Worm (Caenorhabditis elegans) whole organism, L2 larva: ENCODE data around the gene fbxa-64.

Source experiments
- C34F6.9 ChIP-seq: fragments of 150-350 bp; optimal IDR thresholded peaks from 2 replicates; lab custom pipeline; 2014; ENCODE audit warnings: missing biosample characterization, missing genetic modification characterization
- F13H6.1 ChIP-seq: sonication (generic microtip); optimal IDR thresholded peaks from 2 replicates; lab custom pipeline; 2016; ENCODE audit warnings: missing genetic modification characterization, missing compliant biosample characterization
- R02D3.7 ChIP-seq: fragments of 150-350 bp; optimal IDR thresholded peaks from 2 replicates; lab custom pipeline; 2014; ENCODE audit warnings: missing biosample characterization, missing genetic modification characterization
- Y55F3AM.14 ChIP-seq: fragments of 200-800 bp; sonication (Bioruptor generic); optimal IDR thresholded peaks from 2 replicates; lab custom pipeline; 2018; ENCODE audit warnings: mild to moderate bottlenecking, missing genetic modification characterization, missing compliant biosample characterization
- ZK546.5 ChIP-seq: sonication (generic microtip); optimal IDR thresholded peaks from 2 replicates; lab custom pipeline; 2017; ENCODE audit warnings: missing biosample characterization, missing genetic modification characterization
- alr-1 ChIP-seq: fragments of 150-350 bp; optimal IDR thresholded peaks from 2 replicates; lab custom pipeline; 2014; ENCODE audit warnings: missing biosample characterization, missing genetic modification characterization
- ama-1 ChIP-seq: fragments of 150-350 bp; optimal IDR thresholded peaks from 2 replicates; lab custom pipeline; 2018; ENCODE audit warnings: inconsistent platforms
- blmp-1 ChIP-seq: sonication (generic microtip); optimal IDR thresholded peaks from 2 replicates; lab custom pipeline; 2017; ENCODE audit warnings: missing genetic modification characterization, mild to moderate bottlenecking, missing compliant biosample characterization, antibody characterized with exemption, moderate library complexity; ENCODE audit not compliant: insufficient read depth
- ceh-16 ChIP-seq: fragments of 150-350 bp; optimal IDR thresholded peaks from 2 replicates; lab custom pipeline; 2014; ENCODE audit warnings: missing biosample characterization, missing genetic modification characterization
- ceh-82 ChIP-seq: fragments of 150-350 bp; optimal IDR thresholded peaks from 2 replicates; lab custom pipeline; 2014; ENCODE audit warnings: missing biosample characterization, missing genetic modification characterization
- crh-2 ChIP-seq: sonication (generic microtip); optimal IDR thresholded peaks from 2 replicates; lab custom pipeline; 2017; ENCODE audit warnings: missing biosample characterization, missing genetic modification characterization
- dmd-4 ChIP-seq: sonication (generic microtip); optimal IDR thresholded peaks from 2 replicates; lab custom pipeline; 2017; ENCODE audit warnings: missing biosample characterization, missing genetic modification characterization
- egl-27 ChIP-seq: sonication (generic microtip); optimal IDR thresholded peaks from 3 replicates; lab custom pipeline; 2017; ENCODE audit warnings: missing biosample characterization, missing genetic modification reagents, missing genetic modification characterization
- elt-1 ChIP-seq: fragments of 150-350 bp; optimal IDR thresholded peaks from 2 replicates; lab custom pipeline; 2014; ENCODE audit warnings: missing biosample characterization, missing genetic modification characterization
- gmeb-1 ChIP-seq: fragments of 150-350 bp; optimal IDR thresholded peaks from 2 replicates; lab custom pipeline; 2014; ENCODE audit warnings: missing biosample characterization, missing genetic modification characterization
- lin-11 ChIP-seq: fragments of 150-350 bp; sonication (generic microtip); optimal IDR thresholded peaks from 2 replicates; lab custom pipeline; 2014; ENCODE audit warnings: missing biosample characterization, missing genetic modification characterization, inconsistent platforms, mixed read lengths
- lin-13 ChIP-seq: fragments of 150-350 bp; optimal IDR thresholded peaks from 2 replicates; lab custom pipeline; 2014; ENCODE audit warnings: missing biosample characterization, missing genetic modification reagents, missing genetic modification characterization
- lsy-2 ChIP-seq, 2 experiments: fragments of 150-350 bp in 1 of 2; sonication (generic microtip) in 1 of 2; optimal IDR thresholded peaks; 2 replicates each; lab custom pipeline; 2014 to 2017; ENCODE audit warnings: missing biosample characterization in 2 of 2, missing genetic modification characterization in 2 of 2
- mbf-1 ChIP-seq: sonication (generic microtip); optimal IDR thresholded peaks from 2 replicates; lab custom pipeline; 2017; ENCODE audit warnings: missing biosample characterization, missing genetic modification characterization
- nhr-10 ChIP-seq: sonication (generic microtip); optimal IDR thresholded peaks from 2 replicates; lab custom pipeline; 2017; ENCODE audit warnings: missing biosample characterization, missing genetic modification characterization
- nhr-12 ChIP-seq: fragments of 150-350 bp; optimal IDR thresholded peaks from 2 replicates; lab custom pipeline; 2014; ENCODE audit warnings: missing biosample characterization, missing genetic modification characterization
- nhr-129 ChIP-seq: fragments of 150-350 bp; optimal IDR thresholded peaks from 2 replicates; lab custom pipeline; 2014; ENCODE audit warnings: missing biosample characterization, missing genetic modification characterization
- nhr-23 ChIP-seq: fragments of 150-350 bp; optimal IDR thresholded peaks from 2 replicates; lab custom pipeline; 2014; ENCODE audit warnings: missing biosample characterization, missing genetic modification reagents, missing genetic modification characterization
- nhr-25 ChIP-seq: fragments of 150-350 bp; sonication (generic microtip); optimal IDR thresholded peaks from 3 replicates; lab custom pipeline; 2014; ENCODE audit warnings: missing biosample characterization, missing genetic modification characterization
- nhr-6 ChIP-seq: fragments of 150-350 bp; optimal IDR thresholded peaks from 2 replicates; lab custom pipeline; 2014; ENCODE audit warnings: missing biosample characterization, missing genetic modification characterization
- nhr-77 ChIP-seq: fragments of 150-350 bp; optimal IDR thresholded peaks from 2 replicates; lab custom pipeline; 2014; ENCODE audit warnings: missing biosample characterization, missing genetic modification characterization
- sem-4 ChIP-seq: fragments of 150-350 bp; optimal IDR thresholded peaks from 2 replicates; lab custom pipeline; 2014; ENCODE audit warnings: missing biosample characterization, missing genetic modification reagents, missing genetic modification characterization
- sma-9 ChIP-seq, 2 experiments: fragments of 150-350 bp in 1 of 2; sonication (generic microtip) in 1 of 2; optimal IDR thresholded peaks; 2 replicates each; lab custom pipeline; 2014 to 2016; ENCODE audit warnings: missing genetic modification characterization in 2 of 2, mild to moderate bottlenecking in 1 of 2, missing biosample characterization in 1 of 2, missing compliant biosample characterization in 1 of 2, missing genetic modification reagents in 1 of 2, moderate library complexity in 1 of 2
- zag-1 ChIP-seq: fragments of 150-350 bp; optimal IDR thresholded peaks from 2 replicates; lab custom pipeline; 2014; ENCODE audit warnings: missing biosample characterization, missing genetic modification characterization
- ztf-1 ChIP-seq: fragments of 200-800 bp; sonication (Bioruptor generic); conservative IDR thresholded peaks from 2 replicates; pipeline ENCODE4 v1.3.6; 2022; ENCODE audit warnings: missing genetic modification characterization, missing compliant biosample characterization

The fbxa-64 gene

DNA sequence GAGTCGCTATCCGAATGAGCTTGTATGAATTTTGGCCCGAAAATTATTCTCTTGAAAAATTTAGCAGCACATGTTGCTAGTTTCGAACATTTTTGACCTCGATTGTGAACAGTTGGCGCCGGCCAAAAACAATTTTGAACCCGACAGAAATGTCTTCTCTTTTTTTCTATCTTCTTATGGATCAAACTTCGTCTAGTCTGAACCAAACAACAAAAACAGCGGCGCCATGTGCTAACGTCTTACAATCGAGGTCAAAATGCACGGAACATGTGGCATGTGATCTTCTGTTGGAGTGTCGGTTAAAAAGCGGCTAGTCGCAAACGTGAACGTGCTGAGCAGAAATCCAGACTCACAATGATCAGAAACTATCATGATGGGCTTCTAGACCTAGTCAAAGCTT, 1.8 kb downstream of the fbxa-64 start:
- TF ChIP-seq nhr-129 (no peak), lin-11 (tag; lab: Kevin White, UChicago) (no peak), F13H6.1 (tag; lab: Kevin White, UChicago) (peak; percentile 80), sem-4 (tag; lab: Kevin White, UChicago) (peak; percentile 4), lin-13 (GFP tag; lab: Kevin White, UChicago) (no peak), sma-9 (GFP tag; optimal IDR thresholded peaks at IDR 0.05; lab: Kevin White, UChicago) (peak; percentile 92), sma-9 (tag; optimal IDR thresholded peaks at IDR 0.05; lab: Kevin White, UChicago) (no peak)

DNA sequence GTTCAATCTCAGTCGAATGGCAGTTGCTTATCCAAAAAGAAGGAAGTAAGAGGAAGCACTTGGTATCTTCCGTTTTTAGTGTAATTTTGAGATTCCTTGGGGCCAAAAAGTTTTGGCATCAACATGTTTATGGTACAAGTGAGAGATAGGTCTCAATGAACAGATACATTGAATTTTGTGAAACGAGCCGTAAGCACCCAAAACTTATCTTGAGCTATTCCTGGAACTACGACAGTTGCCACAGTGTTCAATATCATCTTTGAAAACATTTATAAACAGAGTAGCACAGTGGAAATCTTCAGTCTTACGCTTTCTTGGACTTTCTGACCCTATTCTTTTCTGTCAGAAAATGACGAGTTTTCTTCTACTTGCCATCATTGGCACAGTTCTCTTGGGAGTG, 2.9 kb downstream of the fbxa-64 start, which contains the start of gene T28A11.3:
T28A11.3 (plus strand) TSS at position 301 of the 400 bp plus-strand sequence.
- no peak for TF ChIP-seq nhr-6
- TF ChIP-seq C34F6.9 (tag; lab: Kevin White, UChicago), result no peak
- TF ChIP-seq ama-1 (lab: Kevin White, UChicago), result no peak
- no peak for TF ChIP-seq gmeb-1 (tag; lab: Kevin White, UChicago)
- TF ChIP-seq dmd-4, result no peak
- no peak for TF ChIP-seq ZK546.5 (tag; lab: Kevin White, UChicago)
- no peak for TF ChIP-seq lsy-2 (tag; optimal IDR thresholded peaks at IDR 0.05; lab: Kevin White, UChicago)
- no peak for TF ChIP-seq sma-9 (GFP tag; optimal IDR thresholded peaks at IDR 0.05; lab: Kevin White, UChicago)
- TF ChIP-seq sma-9 (tag; optimal IDR thresholded peaks at IDR 0.05; lab: Kevin White, UChicago), result no peak
- TF ChIP-seq R02D3.7, result no peak
- TF ChIP-seq, all 48 proteins: peak for 0

DNA sequence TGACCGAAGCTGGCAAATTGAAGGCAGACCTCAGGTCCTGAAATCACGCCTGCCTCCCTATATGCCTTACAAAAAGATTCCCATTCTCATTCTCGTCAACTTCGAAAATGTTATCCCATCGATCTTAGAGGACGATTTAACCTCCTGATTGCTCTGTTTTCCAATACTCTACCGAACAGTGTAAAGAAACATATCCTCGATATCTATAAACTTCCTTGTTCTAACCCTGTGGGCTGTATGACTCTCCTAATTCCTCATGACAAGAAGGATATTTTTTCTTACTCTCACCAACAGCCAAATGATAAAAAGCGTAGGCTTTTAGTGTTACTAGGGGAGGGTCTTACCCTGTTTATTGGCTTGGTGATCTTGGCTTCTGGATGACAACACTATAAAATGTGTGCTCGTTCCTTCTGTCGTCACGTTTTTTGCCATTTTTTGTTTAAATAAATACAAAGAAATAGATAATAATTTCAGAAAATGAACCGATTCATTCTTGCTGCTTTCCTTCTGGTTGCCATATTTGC, 4.3 kb downstream of the fbxa-64 start, which contains the start of gene T28A11.4:
T28A11.4 (plus strand) TSS at position 474 of the 524 bp plus-strand sequence.
- TF ChIP-seq R02D3.7, result no peak
- TF ChIP-seq nhr-6, result no peak
- TF ChIP-seq ceh-16 (tag; lab: Kevin White, UChicago), result no peak
- TF ChIP-seq zag-1 (tag; lab: Kevin White, UChicago), result no peak
- no peak for TF ChIP-seq lin-11 (tag; lab: Kevin White, UChicago)
- TF ChIP-seq ztf-1 (GFP tag; lab: Robert Waterston, UW), result no peak

DNA sequence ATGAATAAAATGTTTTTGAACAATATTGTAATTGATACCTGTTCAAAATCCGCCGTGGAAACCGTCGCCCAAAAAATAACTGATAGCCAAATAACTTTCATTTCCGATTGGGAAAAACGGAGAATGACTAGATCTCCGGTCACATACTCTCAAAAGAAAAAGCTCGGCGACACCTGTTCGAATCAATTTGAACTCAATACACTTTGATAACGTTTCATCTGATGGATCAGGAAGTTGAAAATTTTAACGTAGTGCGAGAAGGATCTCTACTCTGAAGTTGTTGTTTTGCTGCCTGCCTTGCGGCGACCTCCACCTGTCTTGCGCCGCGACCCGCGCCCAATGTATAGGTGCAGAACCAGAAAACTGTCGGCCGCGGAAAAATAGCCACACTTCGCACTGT, 4.8 kb downstream of the fbxa-64 start, which contains the start of gene T28A11.20:
T28A11.20 (minus strand) TSS at position 101 of the 400 bp plus-strand sequence.
- TF ChIP-seq nhr-129 (no peak), nhr-12 (tag; lab: Kevin White, UChicago) (no peak)

DNA sequence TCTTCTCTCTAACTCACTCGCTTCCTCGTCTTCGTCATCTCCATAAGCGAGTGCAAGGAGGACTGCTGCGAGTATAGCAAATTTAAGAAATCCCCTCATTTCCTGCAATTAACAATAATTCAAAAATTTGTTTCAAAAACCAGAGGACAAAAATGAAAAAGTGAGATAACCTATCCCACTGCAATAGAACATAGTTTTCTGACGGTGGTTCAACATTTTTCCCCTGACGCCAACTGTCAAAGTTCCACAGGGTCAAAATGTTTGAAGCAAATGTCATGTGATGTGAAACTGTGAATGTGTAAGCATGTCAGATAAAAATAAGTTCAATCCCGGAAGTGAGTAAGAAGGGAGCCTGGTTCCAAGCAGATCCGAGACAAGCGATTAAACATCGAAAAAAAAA, 8.5 kb downstream of the fbxa-64 start, which contains the start of gene T28A11.19:
T28A11.19 (minus strand) TSS at position 108 of the 400 bp plus-strand sequence.
- TF ChIP-seq sma-9 (GFP tag; optimal IDR thresholded peaks at IDR 0.05; lab: Kevin White, UChicago) (peak; percentile 33), sma-9 (tag; optimal IDR thresholded peaks at IDR 0.05; lab: Kevin White, UChicago) (no peak), nhr-77 (tag; lab: Kevin White, UChicago) (no peak)

DNA sequence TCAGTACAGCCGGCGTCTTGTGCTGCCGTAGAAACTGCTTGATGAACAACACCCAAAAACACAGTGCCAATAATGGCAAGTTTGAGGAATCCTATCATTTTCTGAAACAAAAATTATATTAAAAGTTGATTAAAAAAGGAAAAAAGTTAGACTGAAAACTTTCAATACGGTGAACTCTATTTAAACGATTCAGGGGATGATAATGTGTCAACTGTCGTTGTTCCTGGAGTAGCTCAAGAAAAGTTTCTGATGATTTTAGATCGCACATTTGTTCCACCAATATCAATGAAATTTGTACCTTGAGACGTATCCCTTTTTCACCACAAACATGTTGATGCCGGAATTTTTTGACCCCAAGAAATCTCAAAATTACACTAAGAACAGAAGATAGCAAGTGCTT, 10.0 kb downstream of the fbxa-64 start, which contains the start of gene T28A11.18:
T28A11.18 (minus strand) TSS at position 101 of the 400 bp plus-strand sequence.
- TF ChIP-seq mbf-1 (tag; lab: Kevin White, UChicago), result no peak
- no peak for TF ChIP-seq lin-11 (tag; lab: Kevin White, UChicago)
- no peak for TF ChIP-seq nhr-12 (tag; lab: Kevin White, UChicago)
- no peak for TF ChIP-seq ceh-82
- TF ChIP-seq elt-1, result no peak
- TF ChIP-seq nhr-77 (tag; lab: Kevin White, UChicago), result no peak

DNA sequence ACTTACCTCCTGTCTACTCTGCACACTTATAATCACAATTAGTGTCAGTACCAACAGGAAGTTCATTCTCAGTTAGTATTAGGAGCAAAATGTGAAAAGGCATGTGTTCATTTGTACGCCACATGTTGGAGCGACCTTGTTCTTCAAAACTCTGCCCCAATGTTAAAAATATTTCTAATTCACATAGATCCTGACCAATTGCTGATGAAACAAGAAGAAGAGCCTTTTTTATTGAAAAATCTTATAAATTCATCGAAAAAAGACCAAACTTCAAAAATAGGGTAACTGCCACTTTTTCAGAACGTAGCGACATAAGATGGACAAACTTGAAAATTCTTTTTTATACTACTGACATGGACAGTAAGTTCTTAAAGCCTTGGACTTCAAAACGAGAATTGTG, 11.8 kb downstream of the fbxa-64 start, which contains the start of gene T28A11.17:
T28A11.17 (minus strand) TSS at position 101 of the 400 bp plus-strand sequence.
- TF ChIP-seq gmeb-1 (tag; lab: Kevin White, UChicago) (no peak), ama-1 (lab: Kevin White, UChicago) (no peak), lsy-2 (tag; optimal IDR thresholded peaks at IDR 0.05; lab: Kevin White, UChicago) (no peak), mbf-1 (tag; lab: Kevin White, UChicago) (no peak), nhr-10 (no peak), nhr-12 (tag; lab: Kevin White, UChicago) (no peak), egl-27 (tag; lab: Kevin White, UChicago) (no peak)

DNA sequence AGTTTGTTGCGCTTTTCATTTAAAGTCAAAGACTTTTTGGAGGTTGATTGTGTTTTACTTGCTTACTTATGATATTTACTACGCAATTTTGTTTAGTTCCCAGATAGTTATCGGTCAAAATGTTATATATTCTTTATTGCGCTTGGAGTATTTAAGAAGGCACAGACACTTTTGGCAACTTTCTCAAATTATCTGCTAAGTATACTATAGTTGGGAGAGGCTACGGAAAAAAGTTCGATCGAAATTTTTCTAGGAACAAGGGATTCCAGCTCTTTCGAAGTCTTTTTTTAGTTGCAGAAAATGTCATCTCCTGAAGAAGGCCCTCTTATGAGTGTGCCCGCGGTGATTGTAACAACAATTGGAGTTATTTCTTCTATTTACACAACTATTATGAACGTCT, 17.9 kb downstream of the fbxa-64 start, which contains the start of gene srbc-5:
srbc-5 (plus strand) TSS at position 301 of the 400 bp plus-strand sequence.
- TF ChIP-seq alr-1 (tag; lab: Kevin White, UChicago), result no peak
- TF ChIP-seq lin-11 (tag; lab: Kevin White, UChicago), result no peak
- no peak for TF ChIP-seq egl-27 (tag; lab: Kevin White, UChicago)
- no peak for TF ChIP-seq nhr-77 (tag; lab: Kevin White, UChicago)
- TF ChIP-seq crh-2, result no peak
- no peak for TF ChIP-seq blmp-1 (tag; lab: Kevin White, UChicago)
- TF ChIP-seq ztf-1 (GFP tag; lab: Robert Waterston, UW), result no peak
- TF ChIP-seq Y55F3AM.14, result no peak
- TF ChIP-seq lin-13 (GFP tag; lab: Kevin White, UChicago), result no peak
- no peak for TF ChIP-seq nhr-12 (tag; lab: Kevin White, UChicago)
- TF ChIP-seq F13H6.1 (tag; lab: Kevin White, UChicago), result no peak
- TF ChIP-seq ama-1 (lab: Kevin White, UChicago), result no peak
- TF ChIP-seq nhr-23 (tag; lab: Kevin White, UChicago), result no peak
- no peak for TF ChIP-seq nhr-25
- no peak for TF ChIP-seq dmd-4
- no peak for TF ChIP-seq ZK546.5 (tag; lab: Kevin White, UChicago)
- TF ChIP-seq gmeb-1 (tag; lab: Kevin White, UChicago), result no peak
- no peak for TF ChIP-seq nhr-129
- TF ChIP-seq, all 48 proteins: peak for 0
